Worm (Caenorhabditis elegans) whole organism, L1 larva: ENCODE measurements around the gene C35D10.6.
A peak's percentile ranks its signal among the peaks of the same experiment; 100 is the strongest.

Source experiments
- C04F5.9 ChIP-seq: sonication (generic microtip); optimal IDR thresholded peaks from 2 replicates; lab custom pipeline; 2016; ENCODE audit warnings: missing genetic modification characterization, missing compliant biosample characterization
- C34B4.2 ChIP-seq: sonication (generic microtip); optimal IDR thresholded peaks from 2 replicates; lab custom pipeline; 2017; ENCODE audit warnings: mild to moderate bottlenecking, missing genetic modification characterization, missing compliant biosample characterization
- aha-1 ChIP-seq: fragments of 150-350 bp; optimal IDR thresholded peaks from 2 replicates; lab custom pipeline; 2014; ENCODE audit warnings: missing biosample characterization, missing genetic modification characterization
- ama-1 ChIP-seq: fragments of 150-350 bp; optimal IDR thresholded peaks from 2 replicates; lab custom pipeline; 2014
- ceh-82 ChIP-seq, 3 experiments: fragments of 150-350 bp in 1 of 3; sonication (generic microtip) in 2 of 3; optimal IDR thresholded peaks; 2 replicates each; lab custom pipeline; 2014 to 2017; ENCODE audit warnings: missing biosample characterization in 3 of 3, missing genetic modification characterization in 3 of 3
- ceh-90 ChIP-seq: sonication (generic microtip); optimal IDR thresholded peaks from 2 replicates; lab custom pipeline; 2016; ENCODE audit warnings: missing genetic modification characterization, missing compliant biosample characterization
- dpl-1 ChIP-seq, 3 experiments: fragments of 150-350 bp in 2 of 3; sonication (generic microtip) in 1 of 3; optimal IDR thresholded peaks; 2 replicates each; lab custom pipeline; 2014 to 2017; ENCODE audit warnings: missing biosample characterization in 3 of 3, missing genetic modification characterization in 3 of 3, missing genetic modification reagents in 3 of 3
- efl-1 ChIP-seq, 4 experiments: fragments of 150-350 bp; optimal IDR thresholded peaks in 3 of 4; peaks in 1 of 4; 1 replicate in 1 of 4; 2 replicates in 3 of 4; lab custom pipeline; 2014; ENCODE audit warnings: missing biosample characterization in 2 of 4, missing genetic modification characterization in 2 of 4, missing genetic modification reagents in 2 of 4
- efl-3 ChIP-seq: fragments of 200-800 bp; sonication (Bioruptor generic); optimal IDR thresholded peaks from 2 replicates; lab custom pipeline; 2018; ENCODE audit warnings: mild to moderate bottlenecking, missing genetic modification characterization, missing compliant biosample characterization
- elt-2 ChIP-seq: sonication (generic microtip); optimal IDR thresholded peaks from 2 replicates; lab custom pipeline; 2016; ENCODE audit warnings: missing genetic modification characterization, mild to moderate bottlenecking, inconsistent platforms, missing compliant biosample characterization, missing genetic modification reagents
- fkh-8 ChIP-seq: sonication (generic microtip); optimal IDR thresholded peaks from 2 replicates; lab custom pipeline; 2016; ENCODE audit warnings: mild to moderate bottlenecking, missing genetic modification characterization, missing compliant biosample characterization
- hlh-4 ChIP-seq: sonication (generic microtip); optimal IDR thresholded peaks from 2 replicates; lab custom pipeline; 2016; ENCODE audit warnings: mild to moderate bottlenecking, missing genetic modification characterization, missing compliant biosample characterization
- jun-1 ChIP-seq: fragments of 150-350 bp; optimal IDR thresholded peaks from 2 replicates; lab custom pipeline; 2014; ENCODE audit warnings: missing biosample characterization, missing genetic modification reagents, missing genetic modification characterization
- lin-13 ChIP-seq: fragments of 150-350 bp; optimal IDR thresholded peaks from 2 replicates; lab custom pipeline; 2014; ENCODE audit warnings: missing biosample characterization, missing genetic modification reagents, missing genetic modification characterization
- lin-39 ChIP-seq: fragments of 150-350 bp; optimal IDR thresholded peaks from 2 replicates; lab custom pipeline; 2014; ENCODE audit warnings: missing biosample characterization, missing genetic modification reagents, missing genetic modification characterization
- lsy-2 ChIP-seq, 2 experiments: fragments of 150-350 bp; optimal IDR thresholded peaks; 2 replicates each; lab custom pipeline; 2014; ENCODE audit warnings: missing biosample characterization in 2 of 2, missing genetic modification characterization in 2 of 2
- mep-1 ChIP-seq: fragments of 150-350 bp; optimal IDR thresholded peaks from 2 replicates; lab custom pipeline; 2014; ENCODE audit warnings: missing biosample characterization, missing genetic modification characterization
- nhr-20 ChIP-seq: sonication (generic microtip); optimal IDR thresholded peaks from 2 replicates; lab custom pipeline; 2016; ENCODE audit warnings: mild to moderate bottlenecking, missing genetic modification characterization, missing compliant biosample characterization
- pqm-1 ChIP-seq: sonication (generic microtip); optimal IDR thresholded peaks from 3 replicates; lab custom pipeline; 2017; ENCODE audit warnings: missing biosample characterization, missing genetic modification characterization
- rnt-1 ChIP-seq: sonication (generic microtip); optimal IDR thresholded peaks from 2 replicates; lab custom pipeline; 2016; ENCODE audit warnings: mild to moderate bottlenecking, missing genetic modification characterization, moderate library complexity, missing compliant biosample characterization
- skn-1 ChIP-seq: fragments of 150-350 bp; optimal IDR thresholded peaks from 2 replicates; lab custom pipeline; 2014; ENCODE audit warnings: missing biosample characterization, missing genetic modification characterization
- snpc-4 ChIP-seq: fragments of 150-350 bp; optimal IDR thresholded peaks from 2 replicates; lab custom pipeline; 2014; ENCODE audit warnings: missing biosample characterization, missing genetic modification characterization
- swsn-7 ChIP-seq: sonication (generic microtip); optimal IDR thresholded peaks from 2 replicates; lab custom pipeline; 2016; ENCODE audit warnings: missing genetic modification characterization, missing compliant biosample characterization
- unc-62 ChIP-seq: fragments of 150-350 bp; optimal IDR thresholded peaks from 2 replicates; lab custom pipeline; 2014; ENCODE audit warnings: missing biosample characterization, missing genetic modification reagents, missing genetic modification characterization
- unc-86 ChIP-seq: sonication (generic microtip); optimal IDR thresholded peaks from 2 replicates; lab custom pipeline; 2016; ENCODE audit warnings: missing genetic modification characterization, missing compliant biosample characterization
- vab-15 ChIP-seq: sonication (generic microtip); optimal IDR thresholded peaks from 2 replicates; lab custom pipeline; 2017; ENCODE audit warnings: missing genotype, mild to moderate bottlenecking, missing genetic modification characterization, missing compliant biosample characterization
- xbp-1 ChIP-seq: sonication (generic microtip); optimal IDR thresholded peaks from 2 replicates; lab custom pipeline; 2016; ENCODE audit warnings: missing genetic modification characterization, missing compliant biosample characterization
- zag-1 ChIP-seq: fragments of 150-350 bp; optimal IDR thresholded peaks from 2 replicates; lab custom pipeline; 2014; ENCODE audit warnings: missing biosample characterization, missing genetic modification characterization
- zip-4 ChIP-seq: fragments of 200-800 bp; sonication (Bioruptor generic); optimal IDR thresholded peaks from 2 replicates; lab custom pipeline; 2018; ENCODE audit warnings: mild to moderate bottlenecking, missing genetic modification characterization, moderate library complexity, missing compliant biosample characterization

Gene C35D10.6

ce11 chrIII:4878281-4878680 lies 19.1 kb downstream of the C35D10.6 start, which contains the start of the genes tost-1 and arx-6 (continued):
- TF ChIP-seq ceh-82 (tag; optimal IDR thresholded peaks at IDR 0.05; lab: Kevin White, UChicago) (peak in 2 of 3 experiments; percentile 2 to 30), xbp-1 (tag; lab: Kevin White, UChicago) (peak; percentile 36), fkh-8 (tag; lab: Kevin White, UChicago) (peak; percentile 16), rnt-1 (tag; lab: Kevin White, UChicago) (peak; percentile 41), swsn-7 (tag; lab: Kevin White, UChicago) (peak; percentile 23), nhr-20 (tag; lab: Kevin White, UChicago) (peak; percentile 36), lsy-2 (tag; optimal IDR thresholded peaks at IDR 0.05; lab: Kevin White, UChicago) (peak; percentile 42 to 73), lin-13 (GFP tag; lab: Kevin White, UChicago) (no peak), elt-2 (tag; lab: Kevin White, UChicago) (no peak), unc-86 (tag; lab: Kevin White, UChicago) (no peak)

- TF ChIP-seq pqm-1 (tag; lab: Kevin White, UChicago) (no peak), efl-1 (optimal IDR thresholded peaks at IDR 0.05; lab: Kevin White, UChicago) (no peak), efl-1 (GFP tag; optimal IDR thresholded peaks at IDR 0.05 in 1 of 2; lab: Kevin White, UChicago) (peak in 1 of 2 experiments; percentile 74), mep-1 (no peak)
These were observed 20.3 kb downstream of the C35D10.6 start, which contains the start of gene C35D10.1 for ce11 chrIII:4879445-4879844. C35D10.1 (plus strand) TSS chrIII:4879745.

ce11 chrIII:4881955-4882354 lies 22.8 kb downstream of the C35D10.6 start:
- TF ChIP-seq efl-1 (optimal IDR thresholded peaks at IDR 0.05; lab: Kevin White, UChicago) (no peak), efl-1 (GFP tag; optimal IDR thresholded peaks at IDR 0.05 in 1 of 2; lab: Kevin White, UChicago) (peak in 1 of 2 experiments; percentile 70), C34B4.2 (tag; lab: Kevin White, UChicago) (no peak), elt-2 (tag; lab: Kevin White, UChicago) (peak; percentile 55), ceh-82 (tag; optimal IDR thresholded peaks at IDR 0.05; lab: Kevin White, UChicago) (no peak)

ce11 chrIII:4883429-4883828 lies 24.3 kb downstream of the C35D10.6 start, which contains the start of gene clec-5:
clec-5 (minus strand) TSS chrIII:4883606.
- TF ChIP-seq jun-1 (peak; percentile 29), elt-2 (tag; lab: Kevin White, UChicago) (peak; percentile 40), zip-4 (GFP tag; lab: Kevin White, UChicago) (no peak)

DNA sequence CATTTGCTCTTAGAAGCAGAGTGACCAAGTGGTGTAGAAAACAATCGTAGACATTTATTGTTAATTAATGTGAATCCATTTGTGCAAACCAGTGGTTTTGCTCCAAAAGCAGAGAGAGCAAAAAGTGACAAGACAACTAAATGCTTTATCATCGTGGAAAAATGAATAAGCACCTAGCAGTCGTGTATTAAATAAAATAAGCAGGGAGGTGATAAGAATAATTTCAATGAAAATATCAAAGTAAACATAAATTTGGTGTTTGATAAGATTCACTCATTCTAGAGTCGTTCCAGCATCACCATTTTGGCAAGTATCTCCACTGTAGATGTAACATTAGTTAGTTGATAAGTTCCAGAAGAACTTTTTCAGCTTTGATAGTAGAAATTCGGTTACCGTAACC lies 28.2 kb downstream of the C35D10.6 start, which contains the start of gene clec-6:
Gene clec-6 (minus strand): TSS at position 154 of the 400 bp plus-strand sequence.
- peak; percentile 51 for TF ChIP-seq elt-2 (tag; lab: Kevin White, UChicago)
- TF ChIP-seq dpl-1 (GFP tag; optimal IDR thresholded peaks at IDR 0.05; lab: Kevin White, UChicago), result no peak

ce11 chrIII:4890997-4891396 lies 31.9 kb downstream of the C35D10.6 start, which contains the start of gene F26F4.5:
F26F4.5 (minus strand) TSS chrIII:4891252.
- TF ChIP-seq ama-1 (lab: Kevin White, UChicago) (no peak), zag-1 (tag; lab: Kevin White, UChicago) (no peak), C04F5.9 (tag; lab: Kevin White, UChicago) (no peak), hlh-4 (tag; lab: Kevin White, UChicago) (no peak), unc-62 (GFP tag; lab: Kevin White, UChicago) (no peak), ceh-90 (tag; lab: Kevin White, UChicago) (no peak), lin-39 (tag; lab: Kevin White, UChicago) (no peak), C34B4.2 (tag; lab: Kevin White, UChicago) (no peak), skn-1 (no peak), snpc-4 (tag; lab: Kevin White, UChicago) (no peak), rnt-1 (tag; lab: Kevin White, UChicago) (no peak), efl-3 (GFP tag; lab: Kevin White, UChicago) (no peak), vab-15 (no peak), aha-1 (tag; lab: Kevin White, UChicago) (no peak)
